Fruit fly (Drosophila melanogaster) S2 (cell line): ENCODE data around the gene CG17197.

Experiments used
- CG8478 ChIP-seq: fragments of >200 bp; optimal IDR thresholded peaks from 2 replicates; lab custom pipeline; 2018
- CTCF ChIP-seq, 2 experiments: fragments of >200 bp; optimal IDR thresholded peaks; 2 replicates each; lab custom pipeline; 2018

DNA sequence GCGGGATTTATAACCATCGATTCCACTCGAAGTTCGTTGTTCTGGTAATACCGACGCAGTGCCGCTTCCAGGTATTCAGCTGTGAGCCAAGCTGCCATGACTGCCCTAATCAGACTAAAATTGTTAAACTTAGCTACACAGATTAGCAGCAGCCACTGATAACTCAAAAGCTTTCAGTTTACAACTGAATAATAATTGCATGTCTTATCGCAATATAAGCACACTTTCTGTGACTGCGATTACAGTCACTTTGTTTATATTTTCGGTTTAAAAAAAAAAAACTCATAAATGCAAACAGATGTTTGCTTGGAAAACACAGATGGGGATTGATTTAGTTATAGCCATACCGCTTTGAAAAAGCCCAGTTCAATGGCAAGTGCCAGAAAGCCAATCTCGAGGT, 14.2 kb upstream of the CG17197 start, which contains the start of gene CG31380:
- TF ChIP-seq CG8478 (no peak), CTCF (optimal IDR thresholded peaks at IDR 0.05; lab: Kevin White, UChicago) (no peak)
